Fruit fly (Drosophila melanogaster) whole organism, embryonic: ENCODE results near the gene srp.

ENCODE experiments used
- Antp ChIP-seq: fragments of 200-800 bp; sonication (Bioruptor generic); optimal IDR thresholded peaks from 3 replicates; lab custom pipeline; 2016; ENCODE audit warnings: missing biosample characterization, missing genetic modification characterization
- Atf-2 ChIP-seq: fragments of 200-800 bp; sonication (Bioruptor generic); optimal IDR thresholded peaks from 2 replicates; lab custom pipeline; 2016; ENCODE audit warnings: missing biosample characterization, missing genetic modification characterization
- B-H1 ChIP-seq: fragments of 200-800 bp; sonication (Bioruptor generic); IDR thresholded peaks from 3 replicates; pipeline ENCODE4 v1.3.6; 2022; ENCODE audit warnings: missing biosample characterization, missing genetic modification characterization
- Bteb2 ChIP-seq: fragments of 200-800 bp; sonication (Bioruptor generic); optimal IDR thresholded peaks from 2 replicates; lab custom pipeline; 2016; ENCODE audit warnings: missing biosample characterization, missing genetic modification characterization
- CG10147 ChIP-seq: fragments of 200-800 bp; sonication (Bioruptor generic); optimal IDR thresholded peaks from 2 replicates; lab custom pipeline; 2019; ENCODE audit warnings: missing biosample characterization, mild to moderate bottlenecking, missing genetic modification characterization, moderate library complexity
- CG11504 ChIP-seq: fragments of 200-800 bp; sonication (Bioruptor generic); optimal IDR thresholded peaks from 3 replicates; lab custom pipeline; 2019; ENCODE audit warnings: missing biosample characterization, mild to moderate bottlenecking, missing genetic modification characterization, moderate library complexity
- CG12744 ChIP-seq: fragments of 200-800 bp; sonication (Bioruptor generic); optimal IDR thresholded peaks from 2 replicates; lab custom pipeline; 2016; ENCODE audit warnings: missing biosample characterization, missing genetic modification characterization
- CG13123 ChIP-seq: fragments of 200-800 bp; sonication (Bioruptor generic); optimal IDR thresholded peaks from 2 replicates; lab custom pipeline; 2016; ENCODE audit warnings: missing biosample characterization, missing genetic modification characterization
- CG14965 ChIP-seq: fragments of 200-800 bp; sonication (Bioruptor generic); optimal IDR thresholded peaks from 2 replicates; lab custom pipeline; 2016; ENCODE audit warnings: missing biosample characterization, missing genetic modification characterization, borderline replicate concordance
- CG15479 ChIP-seq: fragments of 200-800 bp; sonication (Bioruptor generic); optimal IDR thresholded peaks from 3 replicates; lab custom pipeline; 2019; ENCODE audit warnings: missing biosample characterization, mild to moderate bottlenecking, missing genetic modification characterization, moderate library complexity
- CG15514 ChIP-seq: fragments of 200-800 bp; sonication (Bioruptor generic); optimal IDR thresholded peaks from 3 replicates; lab custom pipeline; 2017; ENCODE audit warnings: missing biosample characterization, missing genetic modification characterization, mild to moderate bottlenecking, moderate library complexity, missing genetic modification reagents
- CG1603 ChIP-seq: fragments of 200-800 bp; sonication (Bioruptor generic); optimal IDR thresholded peaks from 2 replicates; lab custom pipeline; 2019; ENCODE audit warnings: missing biosample characterization, mild to moderate bottlenecking, missing genetic modification characterization, moderate library complexity
- CG17359 ChIP-seq: fragments of 200-800 bp; sonication (Bioruptor generic); optimal IDR thresholded peaks from 3 replicates; lab custom pipeline; 2018; ENCODE audit warnings: missing biosample characterization, mild to moderate bottlenecking, missing genetic modification characterization, moderate library complexity
- CG17912 ChIP-seq: fragments of 200-800 bp; sonication (Bioruptor generic); optimal IDR thresholded peaks from 2 replicates; lab custom pipeline; 2018; ENCODE audit warnings: missing biosample characterization, mild to moderate bottlenecking, missing genetic modification characterization
- CG32767 ChIP-seq: fragments of 200-800 bp; sonication (Bioruptor generic); IDR thresholded peaks from 2 replicates; pipeline ENCODE4 v1.3.6; 2022; ENCODE audit warnings: missing biosample characterization, missing genetic modification characterization
- CG3995 ChIP-seq: fragments of 200-800 bp; sonication (Bioruptor generic); optimal IDR thresholded peaks from 3 replicates; lab custom pipeline; 2016; ENCODE audit warnings: missing biosample characterization, missing genetic modification characterization
- CG43689 ChIP-seq: fragments of 200-800 bp; sonication (Bioruptor generic); IDR thresholded peaks from 2 replicates; pipeline ENCODE4 v1.3.6; 2022; ENCODE audit warnings: missing biosample characterization, missing genetic modification characterization
- CG6254 ChIP-seq: fragments of 200-800 bp; sonication (Bioruptor generic); optimal IDR thresholded peaks from 3 replicates; lab custom pipeline; 2017; ENCODE audit warnings: mild to moderate bottlenecking, missing biosample characterization, missing genetic modification reagents, missing genetic modification characterization
- CG6683 ChIP-seq: fragments of 200-800 bp; sonication (Bioruptor generic); optimal IDR thresholded peaks from 2 replicates; lab custom pipeline; 2017; ENCODE audit warnings: missing biosample characterization, mild to moderate bottlenecking, missing genetic modification characterization, missing genetic modification reagents
- CG7987 ChIP-seq: fragments of 200-800 bp; sonication (Bioruptor generic); optimal IDR thresholded peaks from 2 replicates; lab custom pipeline; 2018; ENCODE audit warnings: missing biosample characterization, mild to moderate bottlenecking, missing genetic modification characterization, moderate library complexity
- CG9797 ChIP-seq: fragments of 200-800 bp; sonication (Bioruptor generic); optimal IDR thresholded peaks from 3 replicates; lab custom pipeline; 2018; ENCODE audit warnings: missing biosample characterization, mild to moderate bottlenecking, missing genetic modification characterization
- Dll ChIP-seq: fragments of 200-800 bp; sonication (Bioruptor generic); IDR thresholded peaks from 4 replicates; pipeline ENCODE4 v1.3.6; 2022; ENCODE audit warnings: missing biosample characterization, missing genetic modification characterization; ENCODE audit not compliant: partially characterized antibody
- Eip74EF ChIP-seq, 2 experiments: fragments of 200-800 bp in 1 of 2; fragments of >200 bp in 1 of 2; sonication (Bioruptor generic) in 1 of 2; optimal IDR thresholded peaks; 2 replicates each; lab custom pipeline; 2017 to 2019; ENCODE audit warnings: missing biosample characterization in 2 of 2, missing genetic modification characterization in 2 of 2, mild to moderate bottlenecking in 1 of 2, moderate library complexity in 1 of 2
- Hand ChIP-seq: fragments of 200-800 bp; sonication (Bioruptor generic); optimal IDR thresholded peaks from 2 replicates; lab custom pipeline; 2017; ENCODE audit warnings: mild to moderate bottlenecking, missing biosample characterization, missing genetic modification reagents, missing genetic modification characterization
- Max ChIP-seq: fragments of 200-800 bp; sonication (Bioruptor generic); optimal IDR thresholded peaks from 2 replicates; lab custom pipeline; 2016; ENCODE audit warnings: missing biosample characterization, mild to moderate bottlenecking, missing genetic modification characterization
- Nf-YC ChIP-seq: fragments of 200-800 bp; optimal IDR thresholded peaks from 3 replicates; lab custom pipeline; 2019; ENCODE audit warnings: missing biosample characterization, mild to moderate bottlenecking, missing genetic modification characterization, moderate library complexity
- Pdp1 ChIP-seq, 2 experiments: fragments of 200-800 bp; sonication (Bioruptor generic); optimal IDR thresholded peaks; 3 replicates each; lab custom pipeline; 2016; ENCODE audit warnings: missing biosample characterization in 2 of 2, missing genetic modification characterization in 2 of 2, mild to moderate bottlenecking in 1 of 2, moderate library complexity in 1 of 2
- Rfx ChIP-seq: fragments of 200-800 bp; sonication (Bioruptor generic); IDR thresholded peaks from 2 replicates; pipeline ENCODE4 v1.3.6; 2022; ENCODE audit warnings: missing biosample characterization, missing genetic modification characterization
- Sox102F ChIP-seq: fragments of 200-800 bp; sonication (Bioruptor generic); optimal IDR thresholded peaks from 2 replicates; lab custom pipeline; 2018; ENCODE audit warnings: missing biosample characterization, mild to moderate bottlenecking, missing genetic modification characterization, moderate library complexity
- Tbp ChIP-seq: fragments of >200 bp; optimal IDR thresholded peaks from 2 replicates; lab custom pipeline; 2018; ENCODE audit warnings: missing biosample characterization, missing genetic modification characterization
- ap ChIP-seq: fragments of 200-800 bp; sonication (Bioruptor generic); IDR thresholded peaks from 2 replicates; pipeline ENCODE4 v1.3.6; 2022; ENCODE audit warnings: missing biosample characterization, missing genetic modification characterization
- bbx ChIP-seq: fragments of 200-800 bp; sonication (Bioruptor generic); IDR thresholded peaks from 2 replicates; pipeline ENCODE4 v1.3.6; 2022; ENCODE audit warnings: missing biosample characterization, missing genetic modification characterization; ENCODE audit not compliant: partially characterized antibody
- cato ChIP-seq: fragments of 200-800 bp; sonication (Bioruptor generic); optimal IDR thresholded peaks from 2 replicates; lab custom pipeline; 2016; ENCODE audit warnings: missing biosample characterization, missing genetic modification characterization, borderline replicate concordance
- dmrt11E ChIP-seq: fragments of 200-800 bp; sonication (Bioruptor generic); optimal IDR thresholded peaks from 3 replicates; lab custom pipeline; 2018; ENCODE audit warnings: missing biosample characterization, mild to moderate bottlenecking, missing genetic modification characterization, moderate library complexity
- esg ChIP-seq: fragments of 200-800 bp; sonication (Bioruptor generic); conservative IDR thresholded peaks from 2 replicates; pipeline ENCODE4 v1.3.6; 2022; ENCODE audit warnings: missing biosample characterization, missing genetic modification characterization
- ewg ChIP-seq: fragments of 200-800 bp; sonication (Bioruptor generic); optimal IDR thresholded peaks from 3 replicates; lab custom pipeline; 2017; ENCODE audit warnings: mild to moderate bottlenecking, missing biosample characterization, missing genetic modification reagents, missing genetic modification characterization
- ftz-f1 ChIP-seq: fragments of 200-800 bp; sonication (Bioruptor generic); optimal IDR thresholded peaks from 2 replicates; lab custom pipeline; 2016; ENCODE audit warnings: missing biosample characterization, missing genetic modification characterization
- gce ChIP-seq: fragments of 200-800 bp; sonication (Bioruptor generic); IDR thresholded peaks from 3 replicates; pipeline ENCODE4 v1.3.6; 2022; ENCODE audit warnings: missing biosample characterization, missing genetic modification characterization
- grau ChIP-seq: fragments of 200-800 bp; optimal IDR thresholded peaks from 3 replicates; lab custom pipeline; 2019; ENCODE audit warnings: missing biosample characterization, mild to moderate bottlenecking, missing genetic modification characterization, moderate library complexity
- hb ChIP-seq: fragments of 200-800 bp; sonication (Bioruptor generic); IDR thresholded peaks from 3 replicates; pipeline ENCODE4 v1.3.6; 2022; ENCODE audit warnings: missing biosample characterization, missing genetic modification characterization; ENCODE audit not compliant: partially characterized antibody
- hkb ChIP-seq, 2 experiments: fragments of 200-800 bp in 1 of 2; fragments of >200 bp in 1 of 2; sonication (Bioruptor generic) in 1 of 2; IDR thresholded peaks in 1 of 2; optimal IDR thresholded peaks in 1 of 2; 2 replicates each; pipeline versions ENCODE4 v1.3.6 to Lab custom; 2017 to 2022; ENCODE audit warnings: missing biosample characterization in 1 of 2, missing genetic modification characterization in 1 of 2
- klu ChIP-seq: fragments of 200-800 bp; sonication (Bioruptor generic); IDR thresholded peaks from 2 replicates; pipeline ENCODE4 v1.3.6; 2022; ENCODE audit warnings: missing biosample characterization, missing genetic modification characterization
- maf-S ChIP-seq: fragments of 200-800 bp; sonication (Bioruptor generic); optimal IDR thresholded peaks from 2 replicates; lab custom pipeline; 2016; ENCODE audit warnings: missing biosample characterization, missing genetic modification characterization
- nau ChIP-seq: fragments of 200-800 bp; sonication (Bioruptor generic); optimal IDR thresholded peaks from 3 replicates; lab custom pipeline; 2017; ENCODE audit warnings: missing biosample characterization, mild to moderate bottlenecking, missing genetic modification characterization, missing genetic modification reagents
- salm ChIP-seq: fragments of 200-800 bp; sonication (Bioruptor generic); optimal IDR thresholded peaks from 2 replicates; lab custom pipeline; 2018; ENCODE audit warnings: missing biosample characterization, mild to moderate bottlenecking, missing genetic modification characterization
- slou ChIP-seq: fragments of 200-800 bp; sonication (Bioruptor generic); optimal IDR thresholded peaks from 3 replicates; lab custom pipeline; 2016; ENCODE audit warnings: missing biosample characterization, missing genetic modification characterization
- sr ChIP-seq: fragments of 200-800 bp; sonication (Bioruptor generic); IDR thresholded peaks from 3 replicates; pipeline ENCODE4 v1.3.6; 2022; ENCODE audit warnings: missing biosample characterization, missing genetic modification characterization
- tna ChIP-seq: fragments of 200-800 bp; sonication (Bioruptor generic); IDR thresholded peaks from 2 replicates; pipeline ENCODE4 v1.3.6; 2022; ENCODE audit warnings: missing biosample characterization, missing genetic modification characterization; ENCODE audit not compliant: partially characterized antibody
- zf30C ChIP-seq: fragments of 200-800 bp; sonication (Bioruptor generic); optimal IDR thresholded peaks from 3 replicates; lab custom pipeline; 2018; ENCODE audit warnings: missing biosample characterization, mild to moderate bottlenecking, missing genetic modification characterization

Gene srp

dm6 chr3R:16049369-16049768 is 63.4 kb downstream of the srp start, which contains the start of the genes IKKbeta and CG5013 (continued):
- peak; percentile 89 for TF ChIP-seq Dll (GFP tag; lab: Robert Waterston, UW)
- no peak for TF ChIP-seq ap (GFP tag; lab: Robert Waterston, UW)
- TF ChIP-seq CG12744 (GFP tag; lab: Kevin White, UChicago): peak; percentile 28
- TF ChIP-seq Hand (GFP tag; lab: Kevin White, UChicago): no peak
- peak; percentile 47 to 71 for TF ChIP-seq Pdp1 (GFP tag; optimal IDR thresholded peaks at IDR 0.05; lab: Kevin White, UChicago)
- no peak for TF ChIP-seq CG43689
- no peak for TF ChIP-seq salm (tag; lab: Kevin White, UChicago)
- TF ChIP-seq grau: peak; percentile 67
- TF ChIP-seq ewg: no peak
- no peak for TF ChIP-seq Tbp (GFP tag; lab: Kevin White, UChicago)
- peak; percentile 38 for TF ChIP-seq slou
- TF ChIP-seq CG11504: peak; percentile 53
- TF ChIP-seq dmrt11E (tag; lab: Kevin White, UChicago): peak; percentile 41
- TF ChIP-seq CG10147: peak; percentile 50
- TF ChIP-seq CG15479 (GFP tag; lab: Kevin White, UChicago): no peak
- TF ChIP-seq CG9797 (GFP tag; lab: Kevin White, UChicago): peak; percentile 23
- no peak for TF ChIP-seq Sox102F (GFP tag; lab: Kevin White, UChicago)
- no peak for TF ChIP-seq ftz-f1 (GFP tag; lab: Kevin White, UChicago)
- TF ChIP-seq gce (GFP tag; lab: Robert Waterston, UW): no peak
- peak; percentile 68 for TF ChIP-seq Antp
- TF ChIP-seq CG17359: no peak
- peak; percentile 80 for TF ChIP-seq hb (GFP tag; lab: Robert Waterston, UW)
- peak; percentile 53 for TF ChIP-seq tna (GFP tag; lab: Robert Waterston, UW)
- TF ChIP-seq CG1603 (tag; lab: Kevin White, UChicago): peak; percentile 73
- peak; percentile 41 for TF ChIP-seq CG15514 (GFP tag; lab: Kevin White, UChicago)
- TF ChIP-seq Max: peak; percentile 57
- TF ChIP-seq klu: peak; percentile 31; the same call in 1 of the 2 replicates
- TF ChIP-seq cato: no peak
- no peak for TF ChIP-seq zf30C (GFP tag; lab: Kevin White, UChicago)
- no peak for TF ChIP-seq Eip74EF (GFP tag; optimal IDR thresholded peaks at IDR 0.05; lab: Kevin White, UChicago)
- TF ChIP-seq Nf-YC (tag; lab: Kevin White, UChicago): peak; percentile 50
- peak; percentile 100 for TF ChIP-seq CG3995 (GFP tag; lab: Kevin White, UChicago)
- no peak for TF ChIP-seq Bteb2 (GFP tag; lab: Kevin White, UChicago)
- no peak for TF ChIP-seq sr (GFP tag; lab: Robert Waterston, UW)
- no peak for TF ChIP-seq nau
- no peak for TF ChIP-seq CG7987
- TF ChIP-seq bbx: peak; percentile 70
- peak; percentile 12 for TF ChIP-seq Atf-2 (GFP tag; lab: Kevin White, UChicago)
- TF ChIP-seq B-H1 (GFP tag; lab: Robert Waterston, UW): no peak
- no peak; the same call in 1 of the 2 replicates for TF ChIP-seq esg
- TF ChIP-seq CG32767 (GFP tag; lab: Robert Waterston, UW): 0 out of 2 replicates have a peak, but pooled peaks have one; percentile 20
- TF ChIP-seq Rfx (GFP tag; lab: Robert Waterston, UW): peak; percentile 63; the same call in 1 of the 2 replicates
- no peak for TF ChIP-seq CG6683 (GFP tag; lab: Kevin White, UChicago)
- TF ChIP-seq maf-S (GFP tag; lab: Kevin White, UChicago): peak; percentile 15
- TF ChIP-seq hkb (optimal IDR thresholded peaks at IDR 0.05; lab: Kevin White, UChicago): no peak
- no peak for TF ChIP-seq hkb (GFP tag; IDR thresholded peaks at IDR 0.05; lab: Robert Waterston, UW)
- TF ChIP-seq CG17912 (GFP tag; lab: Kevin White, UChicago): no peak
- TF ChIP-seq CG14965: no peak
- no peak for TF ChIP-seq CG6254 (GFP tag; lab: Kevin White, UChicago)
- TF ChIP-seq CG13123 (GFP tag; lab: Kevin White, UChicago): no peak
